Fruit fly (Drosophila melanogaster): ENCODE measurements around the gene CG4836.

CG4836 gene

dm6 chr3R:20031043-20031763 lies 17.5 kb downstream of the CG4836 start, which contains the start of gene trem (continued):
- TF ChIP-seq NC2α (GFP tag; optimal IDR thresholded peaks at IDR 0.05) (no peak), dmrt11E (tag; optimal IDR thresholded peaks at IDR 0.05) (peak; percentile 81), sens (GFP tag) (peak; percentile 82), Meics (GFP tag; optimal IDR thresholded peaks at IDR 0.05) (peak; percentile 81), jigr1 (GFP tag; IDR thresholded peaks at IDR 0.05) (peak; percentile 74; the same call in 2 of the 3 replicates), crc (GFP tag; optimal IDR thresholded peaks at IDR 0.05) (no peak), ac (GFP tag; optimal IDR thresholded peaks at IDR 0.05) (no peak), CG7556 (GFP tag; optimal IDR thresholded peaks at IDR 0.05) (peak; percentile 82), unpg (GFP tag; optimal IDR thresholded peaks at IDR 0.05) (peak; percentile 61), pum (GFP tag; optimal IDR thresholded peaks at IDR 0.05) (peak; percentile 49), Dref (GFP tag; IDR thresholded peaks at IDR 0.05) (0 out of 2 replicates have a peak, but pooled peaks have one; percentile 20), Stat92E (GFP tag; optimal IDR thresholded peaks at IDR 0.05) (no peak), dysf (GFP tag; IDR thresholded peaks at IDR 0.05) (peak; percentile 78), ems (GFP tag; optimal IDR thresholded peaks at IDR 0.05) (no peak), gro (GFP tag; optimal IDR thresholded peaks at IDR 0.05) (no peak), unc-4 (GFP tag; IDR thresholded peaks at IDR 0.05; ENCODE audit: partially characterized antibody) (no peak), CG18599 (GFP tag; optimal IDR thresholded peaks at IDR 0.05) (no peak), CG9876 (GFP tag; optimal IDR thresholded peaks at IDR 0.05) (no peak), CG8924 (tag; optimal IDR thresholded peaks at IDR 0.05) (peak; percentile 79), CG12219 (GFP tag; optimal IDR thresholded peaks at IDR 0.05) (peak; percentile 20), Med (GFP tag) (peak; percentile 78), HHEX (GFP tag; optimal IDR thresholded peaks at IDR 0.05) (peak; percentile 69), ERR (GFP tag; optimal IDR thresholded peaks at IDR 0.05) (no peak), da (GFP tag; optimal IDR thresholded peaks at IDR 0.05) (no peak), CG2116 (GFP tag; optimal IDR thresholded peaks at IDR 0.05) (peak; percentile 34), Hr51 (GFP tag; optimal IDR thresholded peaks at IDR 0.05) (peak; percentile 12 to 74), wek (GFP tag; optimal IDR thresholded peaks at IDR 0.05) (no peak), GATAe (GFP tag; conservative IDR thresholded peaks at IDR 0.05) (peak; percentile 59; the same call in 1 of the 2 replicates), Nf-YB (GFP tag; optimal IDR thresholded peaks at IDR 0.05) (peak; percentile 45), CG9727 (GFP tag; optimal IDR thresholded peaks at IDR 0.05) (peak; percentile 88), CG1233 (GFP tag; optimal IDR thresholded peaks at IDR 0.05) (peak; percentile 83), CG11247 (GFP tag; IDR thresholded peaks at IDR 0.05) (peak; percentile 61), Dfd (GFP tag; optimal IDR thresholded peaks at IDR 0.05) (no peak), Blimp-1 (GFP tag; optimal IDR thresholded peaks at IDR 0.05) (no peak), tap (tag; optimal IDR thresholded peaks at IDR 0.05) (no peak), dan (GFP tag; IDR thresholded peaks at IDR 0.05) (no peak), CG9609 (GFP tag; optimal IDR thresholded peaks at IDR 0.05) (peak; percentile 10), CG8478 (optimal IDR thresholded peaks at IDR 0.05) (no peak), psq (GFP tag; optimal IDR thresholded peaks at IDR 0.05) (peak; percentile 61), Lim3 (GFP tag; IDR thresholded peaks at IDR 0.05) (no peak; the same call in 1 of the 2 replicates), bigmax (GFP tag; optimal IDR thresholded peaks at IDR 0.05) (no peak), CG13775 (GFP tag; optimal IDR thresholded peaks at IDR 0.05) (peak; percentile 89), CG1602 (GFP tag; optimal IDR thresholded peaks at IDR 0.05) (peak; percentile 79), CG11398 (GFP tag; optimal IDR thresholded peaks at IDR 0.05) (no peak), CTCF (GFP tag; optimal IDR thresholded peaks at IDR 0.05) (no peak), Usf (GFP tag; optimal IDR thresholded peaks at IDR 0.05) (peak; percentile 85), ham (GFP tag; IDR thresholded peaks at IDR 0.05) (no peak), CG11085 (GFP tag; IDR thresholded peaks at IDR 0.05) (peak; percentile 56), CG32767 (GFP tag; IDR thresholded peaks at IDR 0.05) (no peak), Hmx (GFP tag; optimal IDR thresholded peaks at IDR 0.05) (peak; percentile 27), CG30020 (tag; optimal IDR thresholded peaks at IDR 0.05) (peak; percentile 93)
